Fruit fly (Drosophila melanogaster): ENCODE measurements around the gene CG6325.

Gene CG6325

DNA sequence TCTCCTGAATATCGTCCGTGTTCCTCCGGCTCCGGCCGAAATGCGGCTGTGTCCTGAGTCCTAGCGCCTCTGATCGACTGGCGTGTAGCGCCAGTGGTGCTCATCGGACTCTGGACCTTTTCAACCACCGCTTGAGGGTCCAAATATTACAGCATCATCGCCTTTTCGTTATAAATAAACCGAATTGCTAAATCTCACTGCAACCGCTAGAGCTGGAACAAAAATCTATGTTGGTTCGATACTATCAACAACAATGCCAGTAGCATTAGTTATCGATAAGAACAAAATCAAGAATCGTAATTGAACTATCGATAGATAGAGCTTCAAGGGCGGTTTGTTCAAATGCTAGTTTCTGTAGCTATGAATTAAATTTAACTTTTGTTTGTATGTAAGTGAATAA, at the start of gene CG6325:
Gene CG6325, minus strand, starts transcription at position 220 of the 400 bp plus-strand sequence.
- peak; percentile 37 for TF ChIP-seq CG17801 (GFP tag; optimal IDR thresholded peaks at IDR 0.05; ENCODE audit: partially characterized antibody)

- TF ChIP-seq CG17801 (GFP tag; optimal IDR thresholded peaks at IDR 0.05; ENCODE audit: partially characterized antibody), result no peak
Observed at dm6 chr3R:10454909-10455308, 47.8 kb upstream of the CG6325 start.

DNA sequence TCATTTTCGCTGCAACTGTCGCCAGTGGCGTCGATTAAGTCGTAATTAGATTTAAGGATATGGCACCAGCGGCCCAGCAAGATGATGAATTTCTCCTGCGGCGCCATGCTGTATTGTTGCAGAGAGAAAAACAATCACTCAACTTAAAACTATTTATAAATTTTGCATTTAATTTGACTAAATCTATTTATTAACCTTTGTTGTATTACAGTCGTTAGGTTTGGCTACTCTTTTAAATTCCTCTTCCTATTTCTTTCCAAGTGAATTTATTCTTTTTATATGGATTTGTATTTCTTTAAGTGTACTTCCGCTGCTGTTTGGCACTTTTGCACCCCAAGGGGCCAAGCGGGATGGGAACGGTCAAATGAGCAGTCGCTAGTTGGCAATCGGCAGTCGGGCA, 41.9 kb upstream of the CG6325 start:
- no peak for TF ChIP-seq CG17801 (GFP tag; optimal IDR thresholded peaks at IDR 0.05; ENCODE audit: partially characterized antibody)

DNA sequence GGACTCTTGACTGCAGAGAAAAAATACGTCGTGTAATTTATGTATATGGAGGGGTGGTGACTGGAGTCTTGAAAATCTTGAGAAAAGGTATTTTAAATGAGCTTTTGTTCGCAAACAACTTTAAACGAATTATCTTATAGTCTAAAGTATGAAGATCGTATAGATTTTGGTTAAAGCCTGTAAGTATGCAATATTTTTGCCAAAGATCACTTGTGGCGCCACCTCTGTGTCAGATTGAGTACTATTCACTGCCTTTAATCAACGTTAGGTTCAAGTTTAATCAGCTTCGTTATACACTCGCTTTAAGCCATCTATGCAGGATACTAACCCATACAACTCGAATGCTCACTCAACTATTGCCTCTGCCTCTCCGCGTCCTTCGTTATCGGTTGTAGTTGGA, 29.9 kb upstream of the CG6325 start:
- TF ChIP-seq CG17801 (GFP tag; optimal IDR thresholded peaks at IDR 0.05; ENCODE audit: partially characterized antibody), result no peak

dm6 chr3R:10434489-10434888, 27.4 kb upstream of the CG6325 start, which contains the start of gene Cyp12e1:
Cyp12e1 (plus strand) TSS chr3R:10434789.
- TF ChIP-seq CG17801 (GFP tag; optimal IDR thresholded peaks at IDR 0.05; ENCODE audit: partially characterized antibody), result no peak

- no peak for TF ChIP-seq CG17801 (GFP tag; optimal IDR thresholded peaks at IDR 0.05; ENCODE audit: partially characterized antibody)
Observed at dm6 chr3R:10433408-10433980, 26.4 kb upstream of the CG6325 start.

dm6 chr3R:10431089-10431488, 24.0 kb upstream of the CG6325 start:
- no peak for TF ChIP-seq CG17801 (GFP tag; optimal IDR thresholded peaks at IDR 0.05; ENCODE audit: partially characterized antibody)

DNA sequence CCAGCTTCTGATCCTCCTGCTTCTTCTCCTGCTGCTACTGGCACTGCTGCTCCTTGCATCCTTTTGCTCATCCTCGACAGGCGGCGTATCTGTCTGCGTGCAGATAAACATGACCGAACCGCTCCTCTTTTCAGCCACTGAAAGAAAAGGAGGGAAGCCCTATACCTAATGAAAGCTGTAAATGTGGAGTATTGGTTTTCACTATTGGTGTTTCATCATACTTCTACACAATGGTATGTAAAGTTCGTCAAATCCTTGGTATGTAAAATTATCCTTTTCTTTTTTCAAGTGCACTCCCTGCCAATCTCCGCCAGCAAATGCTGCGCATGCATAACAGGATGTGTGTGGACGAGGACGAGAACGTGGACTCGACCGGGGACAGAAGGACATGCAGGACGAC, 21.2 kb upstream of the CG6325 start, which contains the start of gene CG46270:
Gene CG46270, minus strand, starts transcription at position 101 of the 400 bp plus-strand sequence.
- no peak for TF ChIP-seq CG17801 (GFP tag; optimal IDR thresholded peaks at IDR 0.05; ENCODE audit: partially characterized antibody)

- no peak for TF ChIP-seq CG17801 (GFP tag; optimal IDR thresholded peaks at IDR 0.05; ENCODE audit: partially characterized antibody)
Observed at dm6 chr3R:10421167-10421566, 14.1 kb upstream of the CG6325 start.

- peak; percentile 70 for TF ChIP-seq CG17801 (GFP tag; optimal IDR thresholded peaks at IDR 0.05; ENCODE audit: partially characterized antibody)
Observed at dm6 chr3R:10415923-10416322, 8.8 kb upstream of the CG6325 start, which contains the start of gene CG6345. CG6345 (minus strand) TSS chr3R:10416046.

DNA sequence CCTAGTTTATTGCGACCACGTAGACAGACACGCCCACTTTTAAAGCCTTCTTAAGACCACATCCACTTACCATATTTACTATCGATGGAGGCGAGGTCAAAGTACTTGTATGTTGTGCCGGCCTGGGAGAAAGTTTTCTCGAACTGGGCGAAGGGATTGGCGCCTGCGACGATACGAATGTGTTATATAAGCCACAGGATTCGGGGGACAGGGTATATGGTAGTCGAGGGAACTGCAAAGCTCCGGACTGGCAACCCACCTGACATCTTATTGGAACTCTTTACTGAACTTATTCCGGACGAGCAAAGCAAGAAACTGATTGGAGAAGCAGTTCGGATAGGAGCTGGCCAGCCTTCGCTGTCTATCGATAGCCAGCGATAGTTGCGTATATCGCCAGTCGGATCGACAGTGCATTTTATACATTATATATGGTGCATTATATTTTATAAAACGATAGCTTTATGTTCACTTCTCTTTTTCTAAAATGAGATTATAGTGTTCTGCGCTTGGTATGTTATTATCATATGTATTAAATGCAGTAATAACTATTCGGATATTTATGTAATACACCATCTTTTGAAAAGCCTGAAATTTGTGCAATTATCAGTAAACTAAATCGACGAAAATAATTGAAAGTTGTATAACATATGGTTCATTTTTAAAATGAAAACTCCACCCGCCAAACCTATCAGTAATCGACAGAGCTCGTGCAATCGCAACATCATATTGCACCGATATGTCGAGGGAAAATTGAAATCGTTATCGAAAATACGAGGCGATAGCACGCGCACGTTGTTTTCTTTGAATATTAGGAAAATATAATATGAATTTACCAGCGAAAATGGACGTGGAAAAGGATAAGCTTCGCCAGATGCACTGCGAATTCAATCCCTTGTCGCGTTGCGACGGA, 5.7 kb upstream of the CG6325 start, which contains the start of the genes Irp-1B and Rrp46:
Gene Irp-1B, minus strand, starts transcription at position 320 of the 910 bp plus-strand sequence.
Gene Rrp46, plus strand, starts transcription at position 752 of the 910 bp plus-strand sequence.
- no peak for TF ChIP-seq CG17801 (GFP tag; optimal IDR thresholded peaks at IDR 0.05; ENCODE audit: partially characterized antibody)

DNA sequence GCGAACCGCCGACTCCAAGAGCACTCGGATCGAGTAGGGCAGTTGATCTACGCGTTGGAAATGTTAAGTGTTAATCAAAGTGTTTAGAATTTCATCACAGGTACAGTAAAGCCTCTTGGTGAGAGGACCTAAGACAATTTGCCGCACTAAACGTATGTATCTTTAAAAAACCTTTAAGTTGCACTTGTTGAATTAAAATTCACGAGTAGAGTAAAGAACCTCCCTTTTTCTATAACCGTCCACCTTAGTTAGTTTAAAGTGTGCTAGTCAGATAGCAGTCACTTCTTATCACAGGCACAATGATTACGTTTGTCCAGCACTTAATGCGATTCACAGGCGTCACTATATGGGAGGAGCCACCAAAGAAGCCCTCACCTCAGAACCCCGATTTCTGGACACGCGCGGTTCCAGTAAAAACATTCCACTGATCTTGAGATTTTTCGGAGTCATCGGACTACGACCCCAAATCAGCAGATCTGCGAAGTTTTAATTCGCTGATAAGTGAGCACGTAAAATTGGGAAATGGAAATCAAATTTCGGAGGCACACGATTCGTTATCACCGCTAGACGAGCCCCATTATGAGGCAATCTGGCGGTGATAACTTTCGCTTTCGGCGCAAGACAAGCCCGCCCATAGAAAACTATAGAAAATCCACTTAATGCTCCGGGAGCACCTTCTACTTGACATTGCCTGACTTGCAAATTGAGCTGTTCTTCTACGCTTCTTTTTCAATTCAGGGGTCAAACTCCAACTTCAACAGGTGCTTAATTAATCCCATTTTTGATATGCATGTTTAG, 4.9 kb upstream of the CG6325 start:
- no peak for TF ChIP-seq CG17801 (GFP tag; optimal IDR thresholded peaks at IDR 0.05; ENCODE audit: partially characterized antibody)

DNA sequence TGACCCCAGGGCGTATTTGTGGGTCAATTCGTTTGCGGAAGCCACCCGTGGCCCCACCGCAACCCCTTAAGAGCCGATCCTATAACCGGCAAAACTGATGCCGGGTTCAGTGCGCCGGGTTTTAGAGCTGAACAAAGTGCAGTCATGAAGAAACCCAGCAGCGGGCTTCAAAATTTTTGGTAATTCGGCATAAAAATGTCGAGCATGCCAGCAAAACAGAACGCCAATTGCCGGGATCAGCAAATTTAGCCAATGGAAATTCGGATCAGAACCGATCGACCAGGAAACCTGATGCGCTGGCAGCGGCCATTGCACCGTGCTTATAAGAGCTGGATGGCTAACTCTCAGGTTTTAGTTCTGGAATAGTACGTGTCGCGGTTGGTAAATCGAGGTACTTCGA, 573 bp upstream of the CG6325 start:
- TF ChIP-seq CG17801 (GFP tag; optimal IDR thresholded peaks at IDR 0.05; ENCODE audit: partially characterized antibody), result no peak

DNA sequence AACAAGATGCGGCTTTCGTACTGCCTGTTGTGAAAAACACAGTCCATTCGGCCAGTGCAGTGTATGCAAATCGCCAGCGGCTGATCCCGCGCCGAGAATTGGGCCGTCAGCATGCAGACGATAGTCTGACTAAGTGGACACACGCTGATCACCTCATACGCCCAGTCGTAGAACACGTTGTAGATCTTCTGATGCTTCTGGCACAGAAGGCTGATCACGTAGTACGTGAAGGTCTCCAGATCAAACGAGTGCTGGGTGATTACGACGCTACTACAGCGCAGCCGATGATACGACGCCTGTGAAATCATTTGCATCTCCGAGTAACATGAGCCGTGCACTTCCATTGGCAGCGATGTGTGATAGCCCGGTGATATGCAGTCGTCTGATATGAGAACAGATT, 3.1 kb downstream of the CG6325 start:
- TF ChIP-seq CG17801 (GFP tag; optimal IDR thresholded peaks at IDR 0.05; ENCODE audit: partially characterized antibody), result no peak

dm6 chr3R:10400732-10401131, 6.4 kb downstream of the CG6325 start, which contains the start of gene mthl11:
mthl11 (plus strand) TSS chr3R:10401032.
- no peak for TF ChIP-seq CG17801 (GFP tag; optimal IDR thresholded peaks at IDR 0.05; ENCODE audit: partially characterized antibody)

Data from ovary, adult (tissue).